Worm (Caenorhabditis elegans) whole organism, L1 larva: Measurements from ENCODE around the gene K12H6.8.
A peak's percentile ranks its signal among the peaks of the same experiment; 100 is the strongest.

Source experiments
- C04F5.9 ChIP-seq: sonication (generic microtip); optimal IDR thresholded peaks from 2 replicates; lab custom pipeline; 2016; ENCODE audit warnings: missing genetic modification characterization, missing compliant biosample characterization
- C16A3.4 ChIP-seq: fragments of 150-350 bp; optimal IDR thresholded peaks from 2 replicates; lab custom pipeline; 2014; ENCODE audit warnings: missing biosample characterization, missing genetic modification characterization
- C34B4.2 ChIP-seq: sonication (generic microtip); optimal IDR thresholded peaks from 2 replicates; lab custom pipeline; 2017; ENCODE audit warnings: mild to moderate bottlenecking, missing genetic modification characterization, missing compliant biosample characterization
- Y116A8C.19 ChIP-seq: sonication (generic microtip); optimal IDR thresholded peaks from 2 replicates; lab custom pipeline; 2016; ENCODE audit warnings: missing compliant biosample characterization, missing genetic modification characterization, borderline replicate concordance
- aha-1 ChIP-seq: fragments of 150-350 bp; optimal IDR thresholded peaks from 2 replicates; lab custom pipeline; 2014; ENCODE audit warnings: missing biosample characterization, missing genetic modification characterization
- aly-2 ChIP-seq: fragments of 150-350 bp; optimal IDR thresholded peaks from 2 replicates; lab custom pipeline; 2014; ENCODE audit warnings: missing biosample characterization, missing genetic modification characterization
- ama-1 ChIP-seq: fragments of 150-350 bp; optimal IDR thresholded peaks from 2 replicates; lab custom pipeline; 2014
- blmp-1 ChIP-seq: fragments of 150-350 bp; optimal IDR thresholded peaks from 2 replicates; lab custom pipeline; 2014; ENCODE audit warnings: missing biosample characterization, missing genetic modification characterization
- ceh-82 ChIP-seq, 3 experiments: fragments of 150-350 bp in 1 of 3; sonication (generic microtip) in 2 of 3; optimal IDR thresholded peaks; 2 replicates each; lab custom pipeline; 2014 to 2017; ENCODE audit warnings: missing biosample characterization in 3 of 3, missing genetic modification characterization in 3 of 3
- ceh-88 ChIP-seq: fragments of 200-800 bp; sonication (Bioruptor generic); IDR thresholded peaks from 2 replicates; pipeline ENCODE4 v1.3.6; 2022; ENCODE audit warnings: missing genetic modification characterization, missing compliant biosample characterization
- dpl-1 ChIP-seq, 3 experiments: fragments of 150-350 bp in 2 of 3; sonication (generic microtip) in 1 of 3; optimal IDR thresholded peaks; 2 replicates each; lab custom pipeline; 2014 to 2017; ENCODE audit warnings: missing biosample characterization in 3 of 3, missing genetic modification characterization in 3 of 3, missing genetic modification reagents in 3 of 3
- dsc-1 ChIP-seq: sonication (generic microtip); optimal IDR thresholded peaks from 2 replicates; lab custom pipeline; 2016; ENCODE audit warnings: mild to moderate bottlenecking, missing genetic modification characterization, missing compliant biosample characterization
- efl-1 ChIP-seq, 4 experiments: fragments of 150-350 bp; optimal IDR thresholded peaks in 3 of 4; peaks in 1 of 4; 1 replicate in 1 of 4; 2 replicates in 3 of 4; lab custom pipeline; 2014; ENCODE audit warnings: missing biosample characterization in 2 of 4, missing genetic modification characterization in 2 of 4, missing genetic modification reagents in 2 of 4
- elt-2 ChIP-seq: sonication (generic microtip); optimal IDR thresholded peaks from 2 replicates; lab custom pipeline; 2016; ENCODE audit warnings: missing genetic modification characterization, mild to moderate bottlenecking, inconsistent platforms, missing compliant biosample characterization, missing genetic modification reagents
- ets-5 ChIP-seq: fragments of 200-800 bp; sonication (Bioruptor generic); IDR thresholded peaks from 2 replicates; pipeline ENCODE4 v1.3.6; 2022; ENCODE audit warnings: missing genetic modification characterization, missing compliant biosample characterization
- fkh-10 ChIP-seq: sonication (generic microtip); optimal IDR thresholded peaks from 2 replicates; lab custom pipeline; 2017; ENCODE audit warnings: missing biosample characterization, missing genetic modification reagents, missing genetic modification characterization
- fkh-4 ChIP-seq: sonication (generic microtip); optimal IDR thresholded peaks from 2 replicates; lab custom pipeline; 2016; ENCODE audit warnings: missing compliant biosample characterization, missing genetic modification characterization, borderline replicate concordance
- fkh-8 ChIP-seq: sonication (generic microtip); optimal IDR thresholded peaks from 2 replicates; lab custom pipeline; 2016; ENCODE audit warnings: mild to moderate bottlenecking, missing genetic modification characterization, missing compliant biosample characterization
- grh-1 ChIP-seq: fragments of 200-800 bp; sonication (Bioruptor generic); IDR thresholded peaks from 2 replicates; pipeline ENCODE4 v1.3.6; 2022; ENCODE audit warnings: missing genetic modification reagents, missing genetic modification characterization, missing compliant biosample characterization
- hlh-17 ChIP-seq: fragments of 200-800 bp; sonication (Bioruptor generic); optimal IDR thresholded peaks from 2 replicates; lab custom pipeline; 2018; ENCODE audit warnings: missing genetic modification characterization, mild to moderate bottlenecking, missing compliant biosample characterization, moderate library complexity, borderline replicate concordance
- hlh-4 ChIP-seq: sonication (generic microtip); optimal IDR thresholded peaks from 2 replicates; lab custom pipeline; 2016; ENCODE audit warnings: mild to moderate bottlenecking, missing genetic modification characterization, missing compliant biosample characterization
- jun-1 ChIP-seq: fragments of 150-350 bp; optimal IDR thresholded peaks from 2 replicates; lab custom pipeline; 2014; ENCODE audit warnings: missing biosample characterization, missing genetic modification reagents, missing genetic modification characterization
- lin-13 ChIP-seq: fragments of 150-350 bp; optimal IDR thresholded peaks from 2 replicates; lab custom pipeline; 2014; ENCODE audit warnings: missing biosample characterization, missing genetic modification reagents, missing genetic modification characterization
- lin-14 ChIP-seq: fragments of 200-800 bp; sonication (Bioruptor generic); optimal IDR thresholded peaks from 2 replicates; lab custom pipeline; 2018; ENCODE audit warnings: mild to moderate bottlenecking, missing genetic modification characterization, moderate library complexity, missing compliant biosample characterization
- lir-3 ChIP-seq: sonication (generic microtip); optimal IDR thresholded peaks from 2 replicates; lab custom pipeline; 2016; ENCODE audit warnings: mild to moderate bottlenecking, missing genetic modification characterization, moderate library complexity, missing compliant biosample characterization; ENCODE audit not compliant: poor library complexity
- mef-2 ChIP-seq: fragments of 150-350 bp; optimal IDR thresholded peaks from 2 replicates; lab custom pipeline; 2014; ENCODE audit warnings: missing biosample characterization, missing genetic modification characterization
- nhr-11 ChIP-seq: fragments of 150-350 bp; optimal IDR thresholded peaks from 2 replicates; lab custom pipeline; 2014; ENCODE audit warnings: missing biosample characterization, missing genetic modification characterization
- nhr-12 ChIP-seq: sonication (generic microtip); optimal IDR thresholded peaks from 2 replicates; lab custom pipeline; 2017; ENCODE audit warnings: missing biosample characterization, missing genetic modification characterization
- nhr-19 ChIP-seq: fragments of 200-800 bp; sonication (Bioruptor generic); conservative IDR thresholded peaks from 2 replicates; pipeline ENCODE4 v1.3.6; 2022; ENCODE audit warnings: missing genetic modification characterization, missing compliant biosample characterization
- nhr-20 ChIP-seq: sonication (generic microtip); optimal IDR thresholded peaks from 2 replicates; lab custom pipeline; 2016; ENCODE audit warnings: mild to moderate bottlenecking, missing genetic modification characterization, missing compliant biosample characterization
- nhr-28 ChIP-seq: fragments of 150-350 bp; optimal IDR thresholded peaks from 2 replicates; lab custom pipeline; 2014; ENCODE audit warnings: missing biosample characterization, missing genetic modification characterization
- nhr-77 ChIP-seq: fragments of 150-350 bp; optimal IDR thresholded peaks from 2 replicates; lab custom pipeline; 2014; ENCODE audit warnings: missing biosample characterization, missing genetic modification characterization
- nhr-84 ChIP-seq: sonication (generic microtip); optimal IDR thresholded peaks from 2 replicates; lab custom pipeline; 2017; ENCODE audit warnings: missing biosample characterization, missing genetic modification characterization
- nhr-85 ChIP-seq: sonication (generic microtip); peaks from one replicate; lab custom pipeline; 2016; ENCODE audit warnings: missing genetic modification characterization, inconsistent platforms, missing compliant biosample characterization
- nhr-90 ChIP-seq: sonication (generic microtip); optimal IDR thresholded peaks from 2 replicates; lab custom pipeline; 2016; ENCODE audit warnings: mild to moderate bottlenecking, missing genetic modification characterization, missing compliant biosample characterization; ENCODE audit not compliant: poor library complexity
- pag-3 ChIP-seq: sonication (generic microtip); optimal IDR thresholded peaks from 2 replicates; lab custom pipeline; 2017; ENCODE audit warnings: missing genetic modification characterization, mild to moderate bottlenecking, missing compliant biosample characterization, antibody characterized with exemption, borderline replicate concordance; ENCODE audit not compliant: insufficient read depth
- pax-3 ChIP-seq: fragments of 200-800 bp; sonication (Bioruptor generic); optimal IDR thresholded peaks from 2 replicates; lab custom pipeline; 2018; ENCODE audit warnings: mild to moderate bottlenecking, missing genetic modification characterization, moderate library complexity, missing compliant biosample characterization
- rnt-1 ChIP-seq: sonication (generic microtip); optimal IDR thresholded peaks from 2 replicates; lab custom pipeline; 2016; ENCODE audit warnings: mild to moderate bottlenecking, missing genetic modification characterization, moderate library complexity, missing compliant biosample characterization
- snu-23 ChIP-seq: sonication (generic microtip); optimal IDR thresholded peaks from 2 replicates; lab custom pipeline; 2016; ENCODE audit warnings: missing genetic modification characterization, missing compliant biosample characterization
- sptf-1 ChIP-seq: fragments of 150-350 bp; optimal IDR thresholded peaks from 2 replicates; lab custom pipeline; 2014; ENCODE audit warnings: missing biosample characterization, missing genetic modification characterization
- sup-37 ChIP-seq: fragments of 200-800 bp; sonication (Bioruptor generic); optimal IDR thresholded peaks from 2 replicates; lab custom pipeline; 2018; ENCODE audit warnings: mild to moderate bottlenecking, missing genetic modification characterization, missing compliant biosample characterization
- tlp-1 ChIP-seq: fragments of 150-350 bp; optimal IDR thresholded peaks from 2 replicates; lab custom pipeline; 2014; ENCODE audit warnings: missing biosample characterization, missing genetic modification characterization
- unc-130 ChIP-seq: fragments of 150-350 bp; optimal IDR thresholded peaks from 2 replicates; lab custom pipeline; 2017; ENCODE audit warnings: missing biosample characterization, missing genetic modification characterization, inconsistent platforms
- unc-30 ChIP-seq: sonication (generic microtip); optimal IDR thresholded peaks from 2 replicates; lab custom pipeline; 2017; ENCODE audit warnings: missing biosample characterization, missing genetic modification characterization
- unc-86 ChIP-seq: sonication (generic microtip); optimal IDR thresholded peaks from 2 replicates; lab custom pipeline; 2016; ENCODE audit warnings: missing genetic modification characterization, missing compliant biosample characterization
- unc-98 ChIP-seq: fragments of 200-800 bp; sonication (Bioruptor generic); IDR thresholded peaks from 2 replicates; pipeline ENCODE4 v1.3.6; 2022; ENCODE audit warnings: missing genetic modification characterization, missing compliant biosample characterization
- vab-15 ChIP-seq: sonication (generic microtip); optimal IDR thresholded peaks from 2 replicates; lab custom pipeline; 2017; ENCODE audit warnings: missing genotype, mild to moderate bottlenecking, missing genetic modification characterization, missing compliant biosample characterization
- zag-1 ChIP-seq: fragments of 150-350 bp; optimal IDR thresholded peaks from 2 replicates; lab custom pipeline; 2014; ENCODE audit warnings: missing biosample characterization, missing genetic modification characterization

K12H6.8 gene

ce11 chrII:2783380-2783779 is 44.3 kb upstream of the K12H6.8 start:
- TF ChIP-seq vab-15 (tag; lab: Kevin White, UChicago), result no peak
- no peak for TF ChIP-seq fkh-4 (tag; lab: Kevin White, UChicago)
- TF ChIP-seq pag-3 (tag; lab: Kevin White, UChicago), result no peak
- no peak for TF ChIP-seq ets-5 (GFP tag; lab: Robert Waterston, UW)

- TF ChIP-seq lin-14 (GFP tag; lab: Kevin White, UChicago) (no peak), efl-1 (optimal IDR thresholded peaks at IDR 0.05; lab: Kevin White, UChicago) (no peak), efl-1 (GFP tag; optimal IDR thresholded peaks at IDR 0.05 in 1 of 2; lab: Kevin White, UChicago) (peak in 1 of 2 experiments; percentile 49)
Observed at ce11 chrII:2785787-2786186, 41.9 kb upstream of the K12H6.8 start.

ce11 chrII:2787031-2787512 is 40.6 kb upstream of the K12H6.8 start, which contains the start of the genes F08D12.12 and srpa-72:
Gene F08D12.12 (minus strand): TSS chrII:2787081.
Gene srpa-72 (plus strand): TSS chrII:2787481.
- TF ChIP-seq fkh-8, result no peak
- no peak for TF ChIP-seq unc-86 (tag; lab: Kevin White, UChicago)
- no peak for TF ChIP-seq nhr-28 (tag; lab: Kevin White, UChicago)
- no peak for TF ChIP-seq ets-5 (GFP tag; lab: Robert Waterston, UW)
- TF ChIP-seq rnt-1, result no peak
- peak in 2 of 3 experiments; percentile 27 to 41 for TF ChIP-seq ceh-82 (tag; optimal IDR thresholded peaks at IDR 0.05; lab: Kevin White, UChicago)
- no peak for TF ChIP-seq nhr-11 (tag; lab: Kevin White, UChicago)
- TF ChIP-seq unc-130 (tag; lab: Kevin White, UChicago), result peak; percentile 64
- no peak for TF ChIP-seq jun-1
- TF ChIP-seq fkh-10 (GFP tag; lab: Kevin White, UChicago), result no peak
- TF ChIP-seq zag-1, result no peak
- no peak for TF ChIP-seq sptf-1 (tag; lab: Kevin White, UChicago)
- no peak for TF ChIP-seq hlh-17 (GFP tag; lab: Kevin White, UChicago)
- TF ChIP-seq lin-14 (GFP tag; lab: Kevin White, UChicago), result peak; percentile 57
- no peak for TF ChIP-seq unc-30 (tag; lab: Kevin White, UChicago)
- TF ChIP-seq nhr-84 (tag; lab: Kevin White, UChicago), result no peak
- no peak for TF ChIP-seq nhr-77 (tag; lab: Kevin White, UChicago)
- peak; percentile 27 for TF ChIP-seq lin-13
- TF ChIP-seq fkh-4 (tag; lab: Kevin White, UChicago), result no peak
- peak; percentile 23 for TF ChIP-seq nhr-19 (GFP tag; lab: Robert Waterston, UW)
- no peak for TF ChIP-seq hlh-4 (tag; lab: Kevin White, UChicago)
- no peak for TF ChIP-seq nhr-85 (tag; lab: Kevin White, UChicago)
- TF ChIP-seq nhr-12 (tag; lab: Kevin White, UChicago), result no peak
- TF ChIP-seq mef-2 (tag; lab: Kevin White, UChicago), result no peak
- no peak for TF ChIP-seq nhr-90
- no peak for TF ChIP-seq tlp-1
- no peak for TF ChIP-seq sup-37 (GFP tag; lab: Kevin White, UChicago)
- TF ChIP-seq nhr-20 (tag; lab: Kevin White, UChicago), result no peak
- TF ChIP-seq Y116A8C.19 (tag; lab: Kevin White, UChicago), result no peak
- no peak for TF ChIP-seq aha-1 (tag; lab: Kevin White, UChicago)
- no peak for TF ChIP-seq pax-3 (tag; lab: Kevin White, UChicago)
- TF ChIP-seq ceh-88 (GFP tag; lab: Robert Waterston, UW), result no peak
- peak; percentile 48 for TF ChIP-seq snu-23
- TF ChIP-seq unc-98, result no peak
- no peak for TF ChIP-seq ama-1 (lab: Kevin White, UChicago)
- TF ChIP-seq elt-2 (tag; lab: Kevin White, UChicago), result no peak
- TF ChIP-seq dsc-1 (tag; lab: Kevin White, UChicago), result no peak
- TF ChIP-seq blmp-1, result no peak
- TF ChIP-seq C16A3.4 (tag; lab: Kevin White, UChicago), result peak; percentile 42
- no peak for TF ChIP-seq aly-2 (tag; lab: Kevin White, UChicago)
- no peak for TF ChIP-seq C04F5.9 (tag; lab: Kevin White, UChicago)
- TF ChIP-seq C34B4.2 (tag; lab: Kevin White, UChicago), result no peak
- TF ChIP-seq grh-1 (GFP tag; lab: Robert Waterston, UW), result no peak
- TF ChIP-seq lir-3 (tag; lab: Kevin White, UChicago), result no peak
- TF ChIP-seq dpl-1 (GFP tag; optimal IDR thresholded peaks at IDR 0.05; lab: Kevin White, UChicago), result peak; percentile 23 to 57 (median 57)
